Fruit fly (Drosophila melanogaster): ENCODE measurements around the gene CG12025.

DNA sequence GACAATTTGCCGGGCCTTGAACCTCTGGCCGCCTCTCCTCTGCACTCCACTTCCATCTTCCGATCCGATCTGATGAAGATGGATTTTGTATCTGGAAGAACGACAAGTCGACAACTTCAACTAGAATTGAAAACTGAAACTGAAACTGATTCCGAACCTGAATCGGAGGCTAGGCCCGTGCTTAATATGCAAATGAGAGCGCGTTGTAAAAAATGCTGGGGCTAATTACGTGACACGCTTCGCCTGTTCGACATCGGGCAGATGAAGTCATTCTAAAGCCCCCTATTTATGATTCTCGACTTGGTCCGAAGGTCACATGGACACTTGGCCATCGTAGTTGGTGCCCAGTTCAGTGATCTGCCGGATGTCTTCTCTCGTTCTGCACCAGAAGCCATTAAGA is 48.6 kb upstream of the CG12025 start:
- no peak for TF ChIP-seq EcR (GFP tag; optimal IDR thresholded peaks at IDR 0.05)
- no peak for TF ChIP-seq CG8478 (optimal IDR thresholded peaks at IDR 0.05)
- TF ChIP-seq psq (optimal IDR thresholded peaks at IDR 0.05), result no peak

All from whole organism.